Worm (Caenorhabditis elegans) whole organism, late embryonic: Measurements from ENCODE around the gene sup-9.

Experiments
- pros-1 ChIP-seq: fragments of 150-350 bp; optimal IDR thresholded peaks from 2 replicates; lab custom pipeline; 2014; ENCODE audit warnings: missing biosample characterization, missing genetic modification reagents, missing genetic modification characterization
- unc-55 ChIP-seq: sonication (generic microtip); optimal IDR thresholded peaks from 2 replicates; lab custom pipeline; 2017; ENCODE audit warnings: missing biosample characterization, missing genetic modification reagents, missing genetic modification characterization

DNA sequence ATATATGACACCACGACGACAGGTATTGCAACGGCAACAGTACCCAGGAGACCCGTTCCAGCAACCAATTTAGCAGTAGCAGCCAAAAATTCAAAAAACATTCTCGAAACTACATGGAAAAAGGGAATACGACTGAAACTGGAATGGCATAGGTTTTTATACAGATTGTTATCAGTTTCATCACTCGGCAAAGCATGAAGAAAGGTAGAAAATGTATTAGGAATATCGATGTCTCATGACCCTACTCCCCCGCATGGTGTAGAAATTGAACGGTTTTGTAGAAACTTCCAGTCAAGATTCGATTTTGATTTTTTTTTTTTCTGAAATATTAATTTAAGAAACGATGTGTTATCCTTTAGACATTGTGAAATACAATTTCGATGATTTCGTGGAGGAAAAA is 24.1 kb upstream of the sup-9 start, which contains the start of gene T05A8.2:
- TF ChIP-seq pros-1 (tag; lab: Kevin White, UChicago) (no peak), unc-55 (GFP tag; lab: Kevin White, UChicago) (no peak)
